Worm (Caenorhabditis elegans) whole organism, midembryonic: ENCODE measurements around the gene Y51H7C.1.

Experiments
- T22C8.4 ChIP-seq: fragments of 200-800 bp; sonication (Bioruptor generic); IDR thresholded peaks from 2 replicates; pipeline ENCODE4 v1.3.6; 2022; ENCODE audit warnings: missing genetic modification characterization, missing compliant biosample characterization
- flt-1 ChIP-seq: fragments of 200-800 bp; sonication (Bioruptor generic); IDR thresholded peaks from 2 replicates; pipeline ENCODE4 v1.3.6; 2022; ENCODE audit warnings: missing genetic modification characterization, missing compliant biosample characterization
- klf-2 ChIP-seq: fragments of 200-800 bp; sonication (Bioruptor generic); conservative IDR thresholded peaks from 2 replicates; pipeline ENCODE4 v1.3.6; 2022; ENCODE audit warnings: missing genetic modification reagents, missing genetic modification characterization, missing compliant biosample characterization
- tab-1 ChIP-seq: fragments of 200-800 bp; sonication (Bioruptor generic); IDR thresholded peaks from 2 replicates; pipeline ENCODE4 v1.3.6; 2022; ENCODE audit warnings: missing genetic modification characterization, missing compliant biosample characterization
- ztf-23 ChIP-seq: fragments of 200-800 bp; sonication (Bioruptor generic); IDR thresholded peaks from 2 replicates; pipeline ENCODE4 v1.3.6; 2022; ENCODE audit warnings: missing genetic modification reagents, missing genetic modification characterization, missing compliant biosample characterization

ce11 chrII:1481660-1482059 lies 14.1 kb downstream of the Y51H7C.1 start:
- no peak for TF ChIP-seq tab-1 (GFP tag; lab: Robert Waterston, UW)
- no peak for TF ChIP-seq ztf-23 (GFP tag; lab: Robert Waterston, UW)
- no peak for TF ChIP-seq flt-1 (GFP tag; lab: Robert Waterston, UW)
- no peak for TF ChIP-seq klf-2 (GFP tag; lab: Robert Waterston, UW)
- TF ChIP-seq T22C8.4 (GFP tag; lab: Robert Waterston, UW) = no peak
